Fruit fly (Drosophila melanogaster) whole organism, wandering third instar larva: ENCODE data around the gene RpL32.

Source experiments
- Abd-B ChIP-seq: fragments of >200 bp; optimal IDR thresholded peaks from 2 replicates; lab custom pipeline; 2017; ENCODE audit warnings: missing biosample characterization, missing genetic modification characterization
- CG32264 ChIP-seq: fragments of 200-800 bp; sonication (Bioruptor generic); optimal IDR thresholded peaks from 2 replicates; lab custom pipeline; 2016; ENCODE audit warnings: missing biosample characterization, missing genetic modification characterization
- CG9705 ChIP-seq: fragments of 200-800 bp; sonication (Bioruptor generic); optimal IDR thresholded peaks from 2 replicates; lab custom pipeline; 2018; ENCODE audit warnings: missing biosample characterization, mild to moderate bottlenecking, missing genetic modification characterization
- CrebA ChIP-seq: fragments of 200-800 bp; sonication (Bioruptor generic); optimal IDR thresholded peaks from 2 replicates; lab custom pipeline; 2016; ENCODE audit warnings: missing biosample characterization, mild to moderate bottlenecking, missing genetic modification characterization, borderline replicate concordance
- Dfd ChIP-seq: fragments of >200 bp; optimal IDR thresholded peaks from 2 replicates; lab custom pipeline; 2017; ENCODE audit warnings: missing biosample characterization, missing genetic modification characterization
- Dif ChIP-seq: fragments of 200-275, 200-300 bp; sonication (Bioruptor generic); optimal IDR thresholded peaks from 2 replicates; lab custom pipeline; 2018; ENCODE audit warnings: missing biosample characterization, missing genetic modification characterization; ENCODE audit not compliant: partially characterized antibody
- GATAd ChIP-seq: sonication (Bioruptor generic); optimal IDR thresholded peaks from 2 replicates; lab custom pipeline; 2016; ENCODE audit warnings: missing biosample characterization, missing genetic modification characterization
- HLH106 ChIP-seq: fragments of 200-800 bp; optimal IDR thresholded peaks from 3 replicates; lab custom pipeline; 2019; ENCODE audit warnings: missing biosample characterization, mild to moderate bottlenecking, missing genetic modification characterization, moderate library complexity
- Hnf4 ChIP-seq: fragments of 200-800 bp; sonication (Bioruptor generic); optimal IDR thresholded peaks from 2 replicates; lab custom pipeline; 2016; ENCODE audit warnings: missing biosample characterization, mild to moderate bottlenecking, missing genetic modification characterization
- Hr78 ChIP-seq: fragments of >200 bp; optimal IDR thresholded peaks from 2 replicates; lab custom pipeline; 2017; ENCODE audit warnings: missing biosample characterization, missing genetic modification characterization
- Hr83 ChIP-seq: fragments of 200-300 bp; sonication (Bioruptor generic); optimal IDR thresholded peaks from 2 replicates; lab custom pipeline; 2016; ENCODE audit warnings: missing biosample characterization, mild to moderate bottlenecking, missing genetic modification characterization, moderate library complexity; ENCODE audit not compliant: poor library complexity, severe bottlenecking
- Jra ChIP-seq: sonication (Bioruptor generic); optimal IDR thresholded peaks from 2 replicates; lab custom pipeline; 2016; ENCODE audit warnings: missing biosample characterization, missing genetic modification characterization
- Mio ChIP-seq: sonication (Bioruptor generic); optimal IDR thresholded peaks from 2 replicates; lab custom pipeline; 2016; ENCODE audit warnings: missing biosample characterization, missing genetic modification characterization
- Myc ChIP-seq: fragments of >200 bp; optimal IDR thresholded peaks from 2 replicates; lab custom pipeline; 2017
- N ChIP-seq: fragments of >200 bp; optimal IDR thresholded peaks from 2 replicates; lab custom pipeline; 2018; ENCODE audit warnings: missing biosample characterization, missing external identifiers, missing genetic modification characterization
- OdsH ChIP-seq: fragments of 200-800 bp; sonication (Bioruptor generic); optimal IDR thresholded peaks from 2 replicates; lab custom pipeline; 2016; ENCODE audit warnings: missing biosample characterization, mild to moderate bottlenecking, missing genetic modification characterization
- Rel ChIP-seq, 2 experiments: fragments of 200-800 bp; sonication (Bioruptor generic) in 1 of 2; optimal IDR thresholded peaks; 2 replicates in 1 of 2; 3 replicates in 1 of 2; lab custom pipeline; 2016 to 2019; ENCODE audit warnings: mild to moderate bottlenecking in 2 of 2, missing biosample characterization in 2 of 2, missing genetic modification characterization in 2 of 2, moderate library complexity in 1 of 2
- Sp1 ChIP-seq: fragments of 200-800 bp; sonication (Bioruptor generic); optimal IDR thresholded peaks from 3 replicates; lab custom pipeline; 2019; ENCODE audit warnings: missing biosample characterization, mild to moderate bottlenecking, missing genetic modification characterization, moderate library complexity
- Vsx2 ChIP-seq: fragments of 200-300, 225-300 bp; sonication (Bioruptor generic); optimal IDR thresholded peaks from 2 replicates; lab custom pipeline; 2018; ENCODE audit warnings: missing biosample characterization, missing genetic modification characterization; ENCODE audit not compliant: partially characterized antibody
- br ChIP-seq: fragments of 200-800 bp; sonication (Bioruptor generic); optimal IDR thresholded peaks from 2 replicates; lab custom pipeline; 2016; ENCODE audit warnings: missing biosample characterization, missing genetic modification characterization
- brk ChIP-seq: fragments of 200-800 bp; sonication (Bioruptor generic); optimal IDR thresholded peaks from 2 replicates; lab custom pipeline; 2016; ENCODE audit warnings: missing biosample characterization, mild to moderate bottlenecking, missing genetic modification characterization
- dl ChIP-seq, 2 experiments: fragments of 175-275, 200-275 bp in 1 of 2; fragments of 200-275 bp in 1 of 2; sonication (Bioruptor generic); optimal IDR thresholded peaks; lab custom pipeline; 2018; ENCODE audit warnings: mild to moderate bottlenecking in 2 of 2, missing biosample characterization in 2 of 2, missing genetic modification characterization in 2 of 2, moderate library complexity in 2 of 2; ENCODE audit not compliant: partially characterized antibody in 2 of 2, insufficient read depth in 1 of 2
- dmrt93B ChIP-seq: fragments of 200-800 bp; sonication (Bioruptor generic); optimal IDR thresholded peaks from 2 replicates; lab custom pipeline; 2018; ENCODE audit warnings: missing biosample characterization, mild to moderate bottlenecking, missing genetic modification characterization
- dsf ChIP-seq: sonication (Bioruptor generic); optimal IDR thresholded peaks from 2 replicates; lab custom pipeline; 2016; ENCODE audit warnings: missing biosample characterization, missing genetic modification characterization, borderline replicate concordance
- ey ChIP-seq: fragments of 200-800 bp; sonication (Bioruptor generic); optimal IDR thresholded peaks from 2 replicates; lab custom pipeline; 2016; ENCODE audit warnings: missing biosample characterization, missing genetic modification characterization
- foxo ChIP-seq, 2 experiments: fragments of 200-800 bp; sonication (Bioruptor generic); optimal IDR thresholded peaks; 2 replicates in 1 of 2; 3 replicates in 1 of 2; lab custom pipeline; 2016 to 2017; ENCODE audit warnings: missing biosample characterization in 2 of 2, missing genetic modification characterization in 2 of 2
- fru ChIP-seq: fragments of 200-800 bp; sonication (Bioruptor generic); optimal IDR thresholded peaks from 3 replicates; lab custom pipeline; 2016; ENCODE audit warnings: missing biosample characterization, mild to moderate bottlenecking, missing genetic modification characterization
- h ChIP-seq: fragments of 200-800 bp; sonication (Bioruptor generic); optimal IDR thresholded peaks from 3 replicates; lab custom pipeline; 2016; ENCODE audit warnings: missing biosample characterization, mild to moderate bottlenecking, missing genetic modification characterization
- jim ChIP-seq: fragments of 175-275, 200-325 bp; sonication (Bioruptor generic); optimal IDR thresholded peaks from 2 replicates; lab custom pipeline; 2016; ENCODE audit warnings: missing biosample characterization, mild to moderate bottlenecking, missing genetic modification characterization
- lola ChIP-seq: fragments of >200 bp; optimal IDR thresholded peaks from 2 replicates; lab custom pipeline; 2017; ENCODE audit warnings: missing biosample characterization, missing genetic modification characterization
- pan ChIP-seq: fragments of >200 bp; optimal IDR thresholded peaks from 2 replicates; lab custom pipeline; 2017
- psq ChIP-seq: fragments of 200-800 bp; sonication (Bioruptor generic); optimal IDR thresholded peaks from 3 replicates; lab custom pipeline; 2017; ENCODE audit warnings: missing biosample characterization, mild to moderate bottlenecking, missing genetic modification characterization, moderate library complexity
- rgr ChIP-seq: fragments of 200-800 bp; sonication (Bioruptor generic); optimal IDR thresholded peaks from 3 replicates; lab custom pipeline; 2016; ENCODE audit warnings: missing biosample characterization, mild to moderate bottlenecking, missing genetic modification characterization
- sage ChIP-seq: fragments of 200-800 bp; sonication (Bioruptor generic); optimal IDR thresholded peaks from 2 replicates; lab custom pipeline; 2016; ENCODE audit warnings: missing biosample characterization, mild to moderate bottlenecking, missing genetic modification characterization
- sv ChIP-seq: fragments of 200-800 bp; sonication (Bioruptor generic); optimal IDR thresholded peaks from 3 replicates; lab custom pipeline; 2016; ENCODE audit warnings: missing biosample characterization, missing genetic modification characterization
- tai ChIP-seq: sonication (Bioruptor generic); optimal IDR thresholded peaks from 2 replicates; lab custom pipeline; 2016; ENCODE audit warnings: missing biosample characterization, missing genetic modification characterization
- usp ChIP-seq: fragments of >200 bp; optimal IDR thresholded peaks from 2 replicates; lab custom pipeline; 2017; ENCODE audit warnings: missing biosample characterization, missing genetic modification characterization
- woc ChIP-seq: sonication (Bioruptor generic); optimal IDR thresholded peaks from 2 replicates; lab custom pipeline; 2016; ENCODE audit warnings: missing biosample characterization, mild to moderate bottlenecking, missing genetic modification characterization

The RpL32 gene

DNA sequence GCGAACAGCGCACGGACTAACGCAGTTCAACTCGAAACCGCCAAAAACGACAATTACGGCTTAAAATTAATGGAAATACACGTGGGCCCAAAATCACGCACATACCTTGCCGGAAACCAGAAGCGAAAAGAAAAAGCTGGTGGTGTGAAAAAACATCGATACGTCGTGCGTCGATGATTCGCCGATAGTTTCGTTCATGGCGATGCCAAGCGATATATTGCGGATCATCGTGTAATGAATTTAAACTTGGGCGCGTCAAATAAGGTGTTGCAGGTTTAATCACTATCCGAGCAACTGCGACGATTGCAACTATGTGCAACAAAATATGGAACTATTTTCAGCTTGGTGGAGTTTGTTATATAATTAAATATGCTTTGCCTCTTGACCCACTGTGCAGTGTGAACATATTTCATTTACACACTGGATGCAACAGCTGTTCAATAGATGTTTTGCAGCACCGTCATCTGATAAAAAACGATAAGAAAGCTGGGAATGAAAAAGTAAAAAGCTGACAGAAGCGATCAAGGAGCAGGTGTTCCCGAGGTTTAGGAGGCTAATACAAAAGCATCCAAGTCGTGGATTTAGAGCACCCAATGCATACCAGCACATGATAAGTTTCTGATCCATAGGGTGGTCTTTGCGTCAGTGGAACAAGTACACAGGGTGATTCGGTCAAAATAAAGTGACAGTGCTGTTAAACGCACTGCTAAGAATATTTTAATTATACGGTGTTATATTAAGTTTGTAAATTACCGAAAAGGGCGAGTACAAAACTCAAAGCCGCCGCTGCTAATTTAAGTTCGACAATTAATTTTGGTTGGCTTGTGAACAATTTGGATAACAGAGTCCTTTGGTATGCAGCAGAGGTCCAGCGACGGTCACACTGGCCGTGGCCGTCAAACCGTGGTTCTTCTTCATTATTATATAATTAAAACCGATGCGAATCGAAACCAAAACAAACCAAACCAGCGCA lies at the start of gene RpL32, which contains the start of gene CG7943:
Gene RpL32, minus strand, starts transcription at position 133 of the 973 bp plus-strand sequence.
Gene CG7943, plus strand, starts transcription at position 442 of the 973 bp plus-strand sequence.
- TF ChIP-seq Rel (GFP tag; optimal IDR thresholded peaks at IDR 0.05; lab: Kevin White, UChicago) (no peak), Rel (tag; optimal IDR thresholded peaks at IDR 0.05; lab: Kevin White, UChicago) (peak; percentile 67), pan (lab: Kevin White, UChicago) (no peak), dsf (peak; percentile 89), CrebA (GFP tag; lab: Kevin White, UChicago) (no peak), Dfd (GFP tag; lab: Kevin White, UChicago) (no peak), h (peak; percentile 97), tai (GFP tag; lab: Kevin White, UChicago) (no peak), CG32264 (peak; percentile 94), sv (peak; percentile 82), brk (GFP tag; lab: Kevin White, UChicago) (no peak), Mio (GFP tag; lab: Kevin White, UChicago) (peak; percentile 74), jim (GFP tag; lab: Kevin White, UChicago) (peak; percentile 34), CG9705 (peak; percentile 96), lola (GFP tag; lab: Kevin White, UChicago) (no peak), dl (GFP tag; optimal IDR thresholded peaks at IDR 0.05; lab: Kevin White, UChicago; ENCODE audit: insufficient read depth in 1 of 2, partially characterized antibody in 2 of 2) (no peak), sage (GFP tag; lab: Kevin White, UChicago) (peak; percentile 88), br (GFP tag; lab: Kevin White, UChicago) (peak; percentile 95), woc (GFP tag; lab: Kevin White, UChicago) (peak; percentile 93), Myc (lab: Kevin White, UChicago) (peak; percentile 76), Hr78 (GFP tag; lab: Kevin White, UChicago) (no peak), Dif (no peak), dmrt93B (peak; percentile 97), Hnf4 (GFP tag; lab: Kevin White, UChicago) (peak; percentile 95), Abd-B (GFP tag; lab: Kevin White, UChicago) (no peak), psq (GFP tag; lab: Kevin White, UChicago) (peak; percentile 83), Jra (GFP tag; lab: Kevin White, UChicago) (peak; percentile 93), HLH106 (peak; percentile 95), fru (GFP tag; lab: Kevin White, UChicago) (peak; percentile 96), Hr83 (GFP tag; lab: Kevin White, UChicago) (peak; percentile 99), N (no peak), OdsH (GFP tag; lab: Kevin White, UChicago) (peak; percentile 91), GATAd (peak; percentile 90), foxo (GFP tag; optimal IDR thresholded peaks at IDR 0.05; lab: Kevin White, UChicago) (peak; percentile 84 to 96), Sp1 (GFP tag; lab: Kevin White, UChicago) (peak; percentile 92), rgr (GFP tag; lab: Kevin White, UChicago) (peak; percentile 95), usp (GFP tag; lab: Kevin White, UChicago) (no peak), ey (GFP tag; lab: Kevin White, UChicago) (peak; percentile 89), Vsx2 (GFP tag; lab: Kevin White, UChicago) (no peak)

DNA sequence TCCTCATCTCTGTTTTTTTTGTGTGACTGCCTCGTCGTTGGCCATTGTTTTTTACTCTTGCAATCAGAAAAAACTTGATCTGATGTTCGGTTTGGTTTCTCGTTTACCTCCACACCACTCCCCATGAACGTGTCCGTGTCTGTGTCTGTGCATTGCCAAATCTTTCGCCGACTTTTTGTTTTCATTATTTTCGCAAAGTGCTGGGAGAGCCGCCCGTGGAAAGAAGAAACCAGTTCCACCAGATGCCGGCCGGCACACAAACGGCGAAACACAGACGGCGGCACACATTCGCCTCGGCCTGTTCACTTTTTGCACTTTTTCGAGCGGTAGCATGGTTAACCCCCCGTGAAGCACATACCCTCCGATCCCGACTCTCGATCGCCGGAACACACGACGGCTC lies 49.4 kb upstream of the RpL32 start:
- no peak for TF ChIP-seq Hr83 (GFP tag; lab: Kevin White, UChicago)
- peak; percentile 13 for TF ChIP-seq fru (GFP tag; lab: Kevin White, UChicago)
- TF ChIP-seq psq (GFP tag; lab: Kevin White, UChicago) = peak; percentile 76
- TF ChIP-seq h = no peak
- TF ChIP-seq Abd-B (GFP tag; lab: Kevin White, UChicago) = no peak
- TF ChIP-seq dsf = no peak
- no peak for TF ChIP-seq Dfd (GFP tag; lab: Kevin White, UChicago)
- peak; percentile 47 for TF ChIP-seq Dif
- peak; percentile 47 for TF ChIP-seq Sp1 (GFP tag; lab: Kevin White, UChicago)
- TF ChIP-seq Rel (GFP tag; optimal IDR thresholded peaks at IDR 0.05; lab: Kevin White, UChicago) = peak; percentile 67
- TF ChIP-seq Rel (tag; optimal IDR thresholded peaks at IDR 0.05; lab: Kevin White, UChicago) = peak; percentile 68
- TF ChIP-seq N = no peak
- TF ChIP-seq sv = no peak
- no peak for TF ChIP-seq Mio (GFP tag; lab: Kevin White, UChicago)
- TF ChIP-seq jim (GFP tag; lab: Kevin White, UChicago) = peak; percentile 73
- no peak for TF ChIP-seq woc (GFP tag; lab: Kevin White, UChicago)
- TF ChIP-seq Jra (GFP tag; lab: Kevin White, UChicago) = no peak
- TF ChIP-seq br (GFP tag; lab: Kevin White, UChicago) = no peak
- no peak for TF ChIP-seq rgr (GFP tag; lab: Kevin White, UChicago)
- no peak for TF ChIP-seq foxo (GFP tag; optimal IDR thresholded peaks at IDR 0.05; lab: Kevin White, UChicago)
- no peak for TF ChIP-seq OdsH (GFP tag; lab: Kevin White, UChicago)
- no peak for TF ChIP-seq HLH106
- TF ChIP-seq tai (GFP tag; lab: Kevin White, UChicago) = no peak
- no peak for TF ChIP-seq Myc (lab: Kevin White, UChicago)
- TF ChIP-seq usp (GFP tag; lab: Kevin White, UChicago) = no peak
- TF ChIP-seq CrebA (GFP tag; lab: Kevin White, UChicago) = no peak
- no peak for TF ChIP-seq sage (GFP tag; lab: Kevin White, UChicago)
- no peak for TF ChIP-seq brk (GFP tag; lab: Kevin White, UChicago)
- no peak for TF ChIP-seq GATAd
- no peak for TF ChIP-seq lola (GFP tag; lab: Kevin White, UChicago)
- TF ChIP-seq Vsx2 (GFP tag; lab: Kevin White, UChicago) = peak; percentile 63
- no peak for TF ChIP-seq pan (lab: Kevin White, UChicago)
- TF ChIP-seq dmrt93B = no peak
- no peak for TF ChIP-seq CG9705
